Worm (Caenorhabditis elegans) whole organism, L1 larva: Measurements from ENCODE around the gene cnd-1.

ENCODE experiments used
- C04F5.9 ChIP-seq: sonication (generic microtip); optimal IDR thresholded peaks from 2 replicates; lab custom pipeline; 2016; ENCODE audit warnings: missing genetic modification characterization, missing compliant biosample characterization
- C16A3.4 ChIP-seq: fragments of 150-350 bp; optimal IDR thresholded peaks from 2 replicates; lab custom pipeline; 2014; ENCODE audit warnings: missing biosample characterization, missing genetic modification characterization
- C34B4.2 ChIP-seq: sonication (generic microtip); optimal IDR thresholded peaks from 2 replicates; lab custom pipeline; 2017; ENCODE audit warnings: mild to moderate bottlenecking, missing genetic modification characterization, missing compliant biosample characterization
- Y116A8C.19 ChIP-seq: sonication (generic microtip); optimal IDR thresholded peaks from 2 replicates; lab custom pipeline; 2016; ENCODE audit warnings: missing compliant biosample characterization, missing genetic modification characterization, borderline replicate concordance
- aha-1 ChIP-seq: fragments of 150-350 bp; optimal IDR thresholded peaks from 2 replicates; lab custom pipeline; 2014; ENCODE audit warnings: missing biosample characterization, missing genetic modification characterization
- blmp-1 ChIP-seq: fragments of 150-350 bp; optimal IDR thresholded peaks from 2 replicates; lab custom pipeline; 2014; ENCODE audit warnings: missing biosample characterization, missing genetic modification characterization
- ceh-63 ChIP-seq: fragments of 200-800 bp; sonication (Bioruptor generic); optimal IDR thresholded peaks from 2 replicates; lab custom pipeline; 2018; ENCODE audit warnings: mild to moderate bottlenecking, missing genetic modification characterization, missing compliant biosample characterization
- dsc-1 ChIP-seq: sonication (generic microtip); optimal IDR thresholded peaks from 2 replicates; lab custom pipeline; 2016; ENCODE audit warnings: mild to moderate bottlenecking, missing genetic modification characterization, missing compliant biosample characterization
- efl-3 ChIP-seq: fragments of 200-800 bp; sonication (Bioruptor generic); optimal IDR thresholded peaks from 2 replicates; lab custom pipeline; 2018; ENCODE audit warnings: mild to moderate bottlenecking, missing genetic modification characterization, missing compliant biosample characterization
- egl-13 ChIP-seq: sonication (generic microtip); optimal IDR thresholded peaks from 2 replicates; lab custom pipeline; 2016; ENCODE audit warnings: missing genotype, missing genetic modification reagents, missing genetic modification characterization, missing compliant biosample characterization
- egl-27 ChIP-seq, 2 experiments: fragments of 150-350 bp in 1 of 2; sonication (generic microtip); optimal IDR thresholded peaks; 3 replicates each; lab custom pipeline; 2017 to 2018; ENCODE audit warnings: missing biosample characterization in 2 of 2, missing genetic modification characterization in 2 of 2, missing genetic modification reagents in 2 of 2
- elt-2 ChIP-seq: sonication (generic microtip); optimal IDR thresholded peaks from 2 replicates; lab custom pipeline; 2016; ENCODE audit warnings: missing genetic modification characterization, mild to moderate bottlenecking, inconsistent platforms, missing compliant biosample characterization, missing genetic modification reagents
- fkh-4 ChIP-seq: sonication (generic microtip); optimal IDR thresholded peaks from 2 replicates; lab custom pipeline; 2016; ENCODE audit warnings: missing compliant biosample characterization, missing genetic modification characterization, borderline replicate concordance
- fos-1 ChIP-seq: fragments of 150-350 bp; optimal IDR thresholded peaks from 2 replicates; lab custom pipeline; 2014; ENCODE audit warnings: missing biosample characterization, missing genetic modification characterization
- grh-1 ChIP-seq: fragments of 200-800 bp; sonication (Bioruptor generic); IDR thresholded peaks from 2 replicates; pipeline ENCODE4 v1.3.6; 2022; ENCODE audit warnings: missing genetic modification reagents, missing genetic modification characterization, missing compliant biosample characterization
- hlh-17 ChIP-seq: fragments of 200-800 bp; sonication (Bioruptor generic); optimal IDR thresholded peaks from 2 replicates; lab custom pipeline; 2018; ENCODE audit warnings: missing genetic modification characterization, mild to moderate bottlenecking, missing compliant biosample characterization, moderate library complexity, borderline replicate concordance
- hlh-4 ChIP-seq: sonication (generic microtip); optimal IDR thresholded peaks from 2 replicates; lab custom pipeline; 2016; ENCODE audit warnings: mild to moderate bottlenecking, missing genetic modification characterization, missing compliant biosample characterization
- hpl-2 ChIP-seq: fragments of 150-350 bp; optimal IDR thresholded peaks from 2 replicates; lab custom pipeline; 2014; ENCODE audit warnings: missing biosample characterization, missing genetic modification reagents, missing genetic modification characterization
- lin-13 ChIP-seq: fragments of 150-350 bp; optimal IDR thresholded peaks from 2 replicates; lab custom pipeline; 2014; ENCODE audit warnings: missing biosample characterization, missing genetic modification reagents, missing genetic modification characterization
- lin-14 ChIP-seq: fragments of 200-800 bp; sonication (Bioruptor generic); optimal IDR thresholded peaks from 2 replicates; lab custom pipeline; 2018; ENCODE audit warnings: mild to moderate bottlenecking, missing genetic modification characterization, moderate library complexity, missing compliant biosample characterization
- lin-15B ChIP-seq: fragments of 150-350 bp; sonication (generic microtip); optimal IDR thresholded peaks from 3 replicates; lab custom pipeline; 2014; ENCODE audit warnings: missing biosample characterization, missing genetic modification characterization
- lin-35 ChIP-seq, 2 experiments: fragments of 150-350 bp; optimal IDR thresholded peaks; 2 replicates each; lab custom pipeline; 2014; ENCODE audit warnings: missing biosample characterization in 2 of 2, missing genetic modification characterization in 2 of 2, missing genetic modification reagents in 2 of 2
- lin-39 ChIP-seq: fragments of 150-350 bp; optimal IDR thresholded peaks from 2 replicates; lab custom pipeline; 2014; ENCODE audit warnings: missing biosample characterization, missing genetic modification reagents, missing genetic modification characterization
- lir-3 ChIP-seq: sonication (generic microtip); optimal IDR thresholded peaks from 2 replicates; lab custom pipeline; 2016; ENCODE audit warnings: mild to moderate bottlenecking, missing genetic modification characterization, moderate library complexity, missing compliant biosample characterization; ENCODE audit not compliant: poor library complexity
- lsy-2 ChIP-seq, 2 experiments: fragments of 150-350 bp; optimal IDR thresholded peaks; 2 replicates each; lab custom pipeline; 2014; ENCODE audit warnings: missing biosample characterization in 2 of 2, missing genetic modification characterization in 2 of 2
- mab-9 ChIP-seq: fragments of 200-800 bp; sonication (Bioruptor generic); IDR thresholded peaks from 2 replicates; pipeline ENCODE4 v1.3.6; 2022; ENCODE audit warnings: missing genetic modification reagents, missing genetic modification characterization, missing compliant biosample characterization
- mef-2 ChIP-seq: fragments of 150-350 bp; optimal IDR thresholded peaks from 2 replicates; lab custom pipeline; 2014; ENCODE audit warnings: missing biosample characterization, missing genetic modification characterization
- nhr-47 ChIP-seq: sonication (generic microtip); optimal IDR thresholded peaks from 2 replicates; lab custom pipeline; 2016; ENCODE audit warnings: mild to moderate bottlenecking, missing genetic modification characterization, moderate library complexity, missing compliant biosample characterization
- nhr-71 ChIP-seq: sonication (generic microtip); optimal IDR thresholded peaks from 2 replicates; lab custom pipeline; 2016; ENCODE audit warnings: mild to moderate bottlenecking, missing genetic modification characterization, moderate library complexity, missing compliant biosample characterization
- nhr-76 ChIP-seq: sonication (generic microtip); optimal IDR thresholded peaks from 2 replicates; lab custom pipeline; 2017; ENCODE audit warnings: missing biosample characterization, missing genetic modification characterization
- nhr-77 ChIP-seq: fragments of 150-350 bp; optimal IDR thresholded peaks from 2 replicates; lab custom pipeline; 2014; ENCODE audit warnings: missing biosample characterization, missing genetic modification characterization
- nhr-85 ChIP-seq: sonication (generic microtip); peaks from one replicate; lab custom pipeline; 2016; ENCODE audit warnings: missing genetic modification characterization, inconsistent platforms, missing compliant biosample characterization
- pax-3 ChIP-seq: fragments of 200-800 bp; sonication (Bioruptor generic); optimal IDR thresholded peaks from 2 replicates; lab custom pipeline; 2018; ENCODE audit warnings: mild to moderate bottlenecking, missing genetic modification characterization, moderate library complexity, missing compliant biosample characterization
- pqm-1 ChIP-seq: sonication (generic microtip); optimal IDR thresholded peaks from 3 replicates; lab custom pipeline; 2017; ENCODE audit warnings: missing biosample characterization, missing genetic modification characterization
- rnt-1 ChIP-seq: sonication (generic microtip); optimal IDR thresholded peaks from 2 replicates; lab custom pipeline; 2016; ENCODE audit warnings: mild to moderate bottlenecking, missing genetic modification characterization, moderate library complexity, missing compliant biosample characterization
- skn-1 ChIP-seq: fragments of 150-350 bp; optimal IDR thresholded peaks from 2 replicates; lab custom pipeline; 2014; ENCODE audit warnings: missing biosample characterization, missing genetic modification characterization
- snu-23 ChIP-seq: sonication (generic microtip); optimal IDR thresholded peaks from 2 replicates; lab custom pipeline; 2016; ENCODE audit warnings: missing genetic modification characterization, missing compliant biosample characterization
- sox-4 ChIP-seq: sonication (generic microtip); optimal IDR thresholded peaks from 2 replicates; lab custom pipeline; 2016; ENCODE audit warnings: missing genetic modification characterization, missing compliant biosample characterization
- sptf-1 ChIP-seq: fragments of 150-350 bp; optimal IDR thresholded peaks from 2 replicates; lab custom pipeline; 2014; ENCODE audit warnings: missing biosample characterization, missing genetic modification characterization
- sup-37 ChIP-seq: fragments of 200-800 bp; sonication (Bioruptor generic); optimal IDR thresholded peaks from 2 replicates; lab custom pipeline; 2018; ENCODE audit warnings: mild to moderate bottlenecking, missing genetic modification characterization, missing compliant biosample characterization
- tbx-2 ChIP-seq: sonication (generic microtip); optimal IDR thresholded peaks from 2 replicates; lab custom pipeline; 2016; ENCODE audit warnings: missing genetic modification characterization, missing compliant biosample characterization
- tlp-1 ChIP-seq: fragments of 150-350 bp; optimal IDR thresholded peaks from 2 replicates; lab custom pipeline; 2014; ENCODE audit warnings: missing biosample characterization, missing genetic modification characterization
- unc-130 ChIP-seq: fragments of 150-350 bp; optimal IDR thresholded peaks from 2 replicates; lab custom pipeline; 2017; ENCODE audit warnings: missing biosample characterization, missing genetic modification characterization, inconsistent platforms
- unc-30 ChIP-seq: sonication (generic microtip); optimal IDR thresholded peaks from 2 replicates; lab custom pipeline; 2017; ENCODE audit warnings: missing biosample characterization, missing genetic modification characterization
- unc-62 ChIP-seq: fragments of 150-350 bp; optimal IDR thresholded peaks from 2 replicates; lab custom pipeline; 2014; ENCODE audit warnings: missing biosample characterization, missing genetic modification reagents, missing genetic modification characterization
- unc-98 ChIP-seq: fragments of 200-800 bp; sonication (Bioruptor generic); IDR thresholded peaks from 2 replicates; pipeline ENCODE4 v1.3.6; 2022; ENCODE audit warnings: missing genetic modification characterization, missing compliant biosample characterization
- zag-1 ChIP-seq: fragments of 150-350 bp; optimal IDR thresholded peaks from 2 replicates; lab custom pipeline; 2014; ENCODE audit warnings: missing biosample characterization, missing genetic modification characterization
- zip-4 ChIP-seq: fragments of 200-800 bp; sonication (Bioruptor generic); optimal IDR thresholded peaks from 2 replicates; lab custom pipeline; 2018; ENCODE audit warnings: mild to moderate bottlenecking, missing genetic modification characterization, moderate library complexity, missing compliant biosample characterization
- ztf-11 ChIP-seq, 2 experiments: sonication (generic microtip); optimal IDR thresholded peaks; 2 replicates each; lab custom pipeline; 2016 to 2017; ENCODE audit warnings: missing genetic modification characterization in 2 of 2, missing biosample characterization in 1 of 2, missing compliant biosample characterization in 1 of 2
- ztf-4 ChIP-seq: fragments of 150-350 bp; optimal IDR thresholded peaks from 2 replicates; lab custom pipeline; 2014; ENCODE audit warnings: missing biosample characterization, missing genetic modification characterization

cnd-1 gene

ce11 chrIII:5227831-5228467, 16.5 kb downstream of the cnd-1 start, which contains the start of the genes C34E10.12, C34E10.10 and atp-2 (continued):
- TF ChIP-seq sptf-1 (tag; lab: Kevin White, UChicago) (no peak), tlp-1 (tag; lab: Kevin White, UChicago) (no peak), skn-1 (tag; lab: Kevin White, UChicago) (peak; percentile 96), rnt-1 (tag; lab: Kevin White, UChicago) (peak; percentile 90), zag-1 (tag; lab: Kevin White, UChicago) (no peak), ztf-11 (tag; optimal IDR thresholded peaks at IDR 0.05; lab: Kevin White, UChicago) (peak in 1 of 2 experiments; percentile 52), C16A3.4 (tag; lab: Kevin White, UChicago) (peak; percentile 97), C04F5.9 (peak; percentile 61), unc-30 (tag; lab: Kevin White, UChicago) (no peak), fkh-4 (tag; lab: Kevin White, UChicago) (no peak), lin-15B (tag; lab: Kevin White, UChicago) (peak; percentile 88), zip-4 (GFP tag; lab: Kevin White, UChicago) (peak; percentile 40), nhr-85 (peak; percentile 93), grh-1 (GFP tag; lab: Robert Waterston, UW) (peak; percentile 52; the same call in 1 of the 2 replicates), dsc-1 (tag; lab: Kevin White, UChicago) (peak; percentile 72), fos-1 (tag; lab: Kevin White, UChicago) (peak; percentile 65), hpl-2 (peak; percentile 81), lsy-2 (tag; optimal IDR thresholded peaks at IDR 0.05; lab: Kevin White, UChicago) (peak; percentile 90 to 94), ceh-63 (no peak), snu-23 (GFP tag; lab: Kevin White, UChicago) (peak; percentile 95), nhr-71 (tag; lab: Kevin White, UChicago) (peak; percentile 93), elt-2 (tag; lab: Kevin White, UChicago) (no peak), sox-4 (tag; lab: Kevin White, UChicago) (peak; percentile 48), lir-3 (peak; percentile 80), unc-130 (peak; percentile 87), lin-14 (GFP tag; lab: Kevin White, UChicago) (peak; percentile 90), ztf-4 (tag; lab: Kevin White, UChicago) (no peak), mab-9 (GFP tag; lab: Robert Waterston, UW) (peak; percentile 38; the same call in 1 of the 2 replicates), sup-37 (GFP tag; lab: Kevin White, UChicago) (no peak), blmp-1 (tag; lab: Kevin White, UChicago) (peak; percentile 59), pqm-1 (tag; lab: Kevin White, UChicago) (no peak), lin-35 (GFP tag; optimal IDR thresholded peaks at IDR 0.05; lab: Kevin White, UChicago) (peak; percentile 86 to 90), efl-3 (GFP tag; lab: Kevin White, UChicago) (no peak), lin-39 (tag; lab: Kevin White, UChicago) (peak; percentile 2), pax-3 (tag; lab: Kevin White, UChicago) (peak; percentile 63), egl-13 (peak; percentile 68), unc-62 (GFP tag; lab: Kevin White, UChicago) (no peak), C34B4.2 (peak; percentile 99), lin-13 (GFP tag; lab: Kevin White, UChicago) (peak; percentile 84), tbx-2 (tag; lab: Kevin White, UChicago) (peak; percentile 79), aha-1 (tag; lab: Kevin White, UChicago) (peak; percentile 59), nhr-76 (tag; lab: Kevin White, UChicago) (no peak), hlh-4 (no peak), Y116A8C.19 (tag; lab: Kevin White, UChicago) (no peak), nhr-47 (tag; lab: Kevin White, UChicago) (peak; percentile 89), hlh-17 (no peak), unc-98 (no peak), nhr-77 (peak; percentile 82), mef-2 (tag; lab: Kevin White, UChicago) (peak; percentile 76), egl-27 (tag; optimal IDR thresholded peaks at IDR 0.05; lab: Kevin White, UChicago) (no peak)
